Worm (Caenorhabditis elegans) whole organism, late embryonic: Measurements from ENCODE around the gene Y43B11AL.1.

Experiments used
- ama-1 ChIP-seq: fragments of 150-350 bp; optimal IDR thresholded peaks from 2 replicates; lab custom pipeline; 2014
- ceh-31 ChIP-seq: sonication (generic microtip); optimal IDR thresholded peaks from 2 replicates; lab custom pipeline; 2016; ENCODE audit warnings: missing genetic modification characterization, missing compliant biosample characterization
- elt-2 ChIP-seq: sonication (generic microtip); optimal IDR thresholded peaks from 2 replicates; lab custom pipeline; 2016; ENCODE audit warnings: missing genetic modification reagents, missing genetic modification characterization, missing compliant biosample characterization
- nhr-11 ChIP-seq: fragments of 150-350 bp; optimal IDR thresholded peaks from 2 replicates; lab custom pipeline; 2014; ENCODE audit warnings: missing biosample characterization, missing genetic modification characterization

DNA sequence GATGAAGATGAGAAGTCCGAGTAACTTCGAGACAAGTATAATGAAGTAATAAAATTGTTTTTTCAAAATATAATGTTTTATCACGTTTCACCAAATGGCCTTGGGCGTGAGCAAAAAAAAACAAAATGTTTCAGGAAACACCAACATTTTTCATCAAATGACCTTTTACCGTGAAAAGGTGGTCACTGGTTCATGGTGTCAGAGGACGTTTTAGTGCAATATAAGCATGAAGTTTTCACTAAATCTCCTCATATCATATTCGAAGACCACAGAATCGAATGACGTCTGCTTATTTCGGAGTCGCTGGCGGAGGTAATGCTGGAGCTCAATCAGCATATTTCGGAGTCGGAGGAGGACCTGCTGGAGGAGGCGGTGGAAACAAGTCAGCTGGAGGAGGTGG is 46.2 kb downstream of the Y43B11AL.1 start, which contains the start of the genes ZC477.7 and ssq-3:
- no peak for TF ChIP-seq ama-1 (lab: Kevin White, UChicago)
- TF ChIP-seq nhr-11 (tag; lab: Kevin White, UChicago) = no peak
- TF ChIP-seq elt-2 (tag; lab: Kevin White, UChicago) = no peak
- no peak for TF ChIP-seq ceh-31 (tag; lab: Kevin White, UChicago)
